ENCODE assay signal across 5 worm cellular contexts in genomic region chrII:9013341-9013740, ce11.
A peak's percentile ranks its signal among the peaks of the same experiment; 100 is the strongest.
TF ChIP-seq lines count a peak whose summit lies in the region.

No protein-coding gene starts in this region.

TF ChIP-seq in whole organism, L1 larva, 84 proteins besides CTCF, POLR2A, EP300 and RAD21 (continues in another document):
- no peak for TF ChIP-seq ama-1 (optimal IDR thresholded peaks at IDR 0.05; lab: Kevin White, UChicago)
- TF ChIP-seq ceh-90 (tag; optimal IDR thresholded peaks at IDR 0.05; lab: Kevin White, UChicago): no peak
- no peak for TF ChIP-seq ceh-8 (GFP tag; optimal IDR thresholded peaks at IDR 0.05; lab: Kevin White, UChicago)
- no peak for TF ChIP-seq zip-4 (GFP tag; optimal IDR thresholded peaks at IDR 0.05; lab: Kevin White, UChicago)
- TF ChIP-seq nhr-84 (tag; optimal IDR thresholded peaks at IDR 0.05; lab: Kevin White, UChicago): no peak
- no peak for TF ChIP-seq pqm-1 (tag; optimal IDR thresholded peaks at IDR 0.05; lab: Kevin White, UChicago)
- no peak for TF ChIP-seq nhr-11 (tag; optimal IDR thresholded peaks at IDR 0.05; lab: Kevin White, UChicago)
- no peak for TF ChIP-seq nhr-85 (tag; lab: Kevin White, UChicago)
- no peak for TF ChIP-seq C16A3.4 (tag; optimal IDR thresholded peaks at IDR 0.05; lab: Kevin White, UChicago)
- TF ChIP-seq aly-2 (tag; optimal IDR thresholded peaks at IDR 0.05; lab: Kevin White, UChicago): no peak
- no peak for TF ChIP-seq fos-1 (tag; optimal IDR thresholded peaks at IDR 0.05; lab: Kevin White, UChicago)
- no peak for TF ChIP-seq unc-86 (tag; optimal IDR thresholded peaks at IDR 0.05; lab: Kevin White, UChicago)
- peak in 1 of 2 experiments; percentile 75 for TF ChIP-seq mdl-1 (tag; optimal IDR thresholded peaks at IDR 0.05; lab: Kevin White, UChicago)
- TF ChIP-seq F16B12.6 (tag; optimal IDR thresholded peaks at IDR 0.05; lab: Kevin White, UChicago): no peak
- no peak for TF ChIP-seq nhr-237 (tag; optimal IDR thresholded peaks at IDR 0.05; lab: Kevin White, UChicago)
- TF ChIP-seq jun-1 (tag; optimal IDR thresholded peaks at IDR 0.05; lab: Kevin White, UChicago): no peak
- no peak for TF ChIP-seq efl-3 (GFP tag; optimal IDR thresholded peaks at IDR 0.05; lab: Kevin White, UChicago)
- no peak for TF ChIP-seq fkh-4 (tag; optimal IDR thresholded peaks at IDR 0.05; lab: Kevin White, UChicago; ENCODE audit: borderline replicate concordance)
- no peak for TF ChIP-seq snu-23 (GFP tag; optimal IDR thresholded peaks at IDR 0.05; lab: Kevin White, UChicago)

TF ChIP-seq in whole organism, L3 larva, 47 proteins besides CTCF, POLR2A, EP300 and RAD21:
- TF ChIP-seq nfya-1 (tag; optimal IDR thresholded peaks at IDR 0.05; lab: Kevin White, UChicago; ENCODE audit: insufficient read depth): peak; percentile 52
- TF ChIP-seq pha-4 (tag; optimal IDR thresholded peaks at IDR 0.05; lab: Kevin White, UChicago): peak; percentile 73
- no peak for TF ChIP-seq egl-5 (tag; optimal IDR thresholded peaks at IDR 0.05; lab: Kevin White, UChicago)

TF ChIP-seq in whole organism, early embryonic, 17 proteins besides CTCF, POLR2A, EP300 and RAD21:
- TF ChIP-seq tbx-11 (GFP tag; IDR thresholded peaks at IDR 0.05; lab: Robert Waterston, UW) (no peak), hnd-1 (tag; optimal IDR thresholded peaks at IDR 0.05; lab: Kevin White, UChicago) (no peak), hmg-4 (GFP tag; optimal IDR thresholded peaks at IDR 0.05; lab: Kevin White, UChicago) (peak; percentile 12), tbx-37 (GFP tag; conservative IDR thresholded peaks at IDR 0.05; lab: Robert Waterston, UW) (no peak)
TF ChIP-seq in whole organism, early embryonic: peak in this region for 1.

TF ChIP-seq in whole organism, midembryonic, 9 proteins besides CTCF, POLR2A, EP300 and RAD21:
- TF ChIP-seq T22C8.4 (GFP tag; IDR thresholded peaks at IDR 0.05; lab: Robert Waterston, UW) (no peak), ztf-23 (GFP tag; IDR thresholded peaks at IDR 0.05; lab: Robert Waterston, UW) (0 out of 2 replicates have a peak, but pooled peaks have one; percentile 34), med-1 (GFP tag; optimal IDR thresholded peaks at IDR 0.05; lab: Kevin White, UChicago; ENCODE audit: insufficient read depth) (no peak), tab-1 (GFP tag; IDR thresholded peaks at IDR 0.05; lab: Robert Waterston, UW) (no peak)

TF ChIP-seq in whole organism, young adult, 124 proteins besides CTCF, POLR2A, EP300 and RAD21:
- TF ChIP-seq nfya-2 (GFP tag; IDR thresholded peaks at IDR 0.05; lab: Robert Waterston, UW) (no peak), B0261.1 (tag; optimal IDR thresholded peaks at IDR 0.05; lab: Kevin White, UChicago) (no peak), ztf-6 (GFP tag; IDR thresholded peaks at IDR 0.05; lab: Robert Waterston, UW) (0 out of 2 replicates have a peak, but pooled peaks have one; percentile 4), ceh-27 (GFP tag; optimal IDR thresholded peaks at IDR 0.05; lab: Kevin White, UChicago) (peak; percentile 31), mes-4 (tag; optimal IDR thresholded peaks at IDR 0.05; lab: Kevin White, UChicago) (no peak), B0336.3 (GFP tag; IDR thresholded peaks at IDR 0.05; lab: Robert Waterston, UW) (no peak), K12H6.12 (tag; optimal IDR thresholded peaks at IDR 0.05; lab: Kevin White, UChicago) (peak; percentile 55), F49E8.2 (tag; optimal IDR thresholded peaks at IDR 0.05; lab: Kevin White, UChicago; ENCODE audit: insufficient read depth) (no peak), lsl-1 (GFP tag; optimal IDR thresholded peaks at IDR 0.05; lab: Kevin White, UChicago) (no peak), chd-7 (tag; optimal IDR thresholded peaks at IDR 0.05; lab: Kevin White, UChicago) (peak; percentile 36), mel-28 (tag; optimal IDR thresholded peaks at IDR 0.05; lab: Kevin White, UChicago; ENCODE audit: borderline replicate concordance) (no peak), ZK185.1 (tag; optimal IDR thresholded peaks at IDR 0.05; lab: Kevin White, UChicago; ENCODE audit: poor library complexity, severe bottlenecking) (no peak), F55B11.4 (tag; optimal IDR thresholded peaks at IDR 0.05; lab: Kevin White, UChicago; ENCODE audit: borderline replicate concordance, insufficient read depth) (no peak), sea-2 (GFP tag; IDR thresholded peaks at IDR 0.05; lab: Robert Waterston, UW) (no peak), hmg-1.2 (GFP tag; IDR thresholded peaks at IDR 0.05; lab: Robert Waterston, UW) (0 out of 2 replicates have a peak, but pooled peaks have one; percentile 19), F37B4.10 (GFP tag; IDR thresholded peaks at IDR 0.05; lab: Robert Waterston, UW) (no peak), rec-8 (tag; optimal IDR thresholded peaks at IDR 0.05; lab: Kevin White, UChicago) (no peak), ztf-18 (tag; optimal IDR thresholded peaks at IDR 0.05; lab: Kevin White, UChicago) (no peak), dox-1 (GFP tag; IDR thresholded peaks at IDR 0.05; lab: Robert Waterston, UW) (peak; percentile 41; the same call in 1 of the 2 replicates), ztf-26 (tag; optimal IDR thresholded peaks at IDR 0.05; lab: Kevin White, UChicago) (no peak), mcd-1 (GFP tag; IDR thresholded peaks at IDR 0.05; lab: Robert Waterston, UW) (0 out of 2 replicates have a peak, but pooled peaks have one; percentile 40), rpc-1 (optimal IDR thresholded peaks at IDR 0.05; lab: Kevin White, UChicago) (no peak), rpc-1 (tag; optimal IDR thresholded peaks at IDR 0.05; lab: Kevin White, UChicago) (no peak), gei-17 (GFP tag; optimal IDR thresholded peaks at IDR 0.05; lab: Kevin White, UChicago) (no peak), ztf-3 (GFP tag; optimal IDR thresholded peaks at IDR 0.05; lab: Kevin White, UChicago) (no peak), B0035.1 (tag; optimal IDR thresholded peaks at IDR 0.05; lab: Kevin White, UChicago) (no peak), F52B5.7 (tag; optimal IDR thresholded peaks at IDR 0.05; lab: Kevin White, UChicago) (no peak), lsy-27 (tag; optimal IDR thresholded peaks at IDR 0.05; lab: Kevin White, UChicago; ENCODE audit: borderline replicate concordance, insufficient read depth) (no peak), unc-62 (GFP tag; optimal IDR thresholded peaks at IDR 0.05; lab: Kevin White, UChicago) (no peak), zfh-2 (GFP tag; conservative IDR thresholded peaks at IDR 0.05; lab: Robert Waterston, UW) (peak; percentile 93), egrh-3 (GFP tag; IDR thresholded peaks at IDR 0.05; lab: Robert Waterston, UW) (peak; percentile 38; the same call in 1 of the 2 replicates), lin-54 (GFP tag; optimal IDR thresholded peaks at IDR 0.05; lab: Kevin White, UChicago) (no peak), C06A6.2 (GFP tag; conservative IDR thresholded peaks at IDR 0.05; lab: Robert Waterston, UW) (no peak), F10E7.11 (tag; optimal IDR thresholded peaks at IDR 0.05; lab: Kevin White, UChicago) (no peak), ztf-22 (GFP tag; optimal IDR thresholded peaks at IDR 0.05; lab: Kevin White, UChicago) (no peak), tbx-9 (tag; optimal IDR thresholded peaks at IDR 0.05; lab: Kevin White, UChicago; ENCODE audit: borderline replicate concordance) (no peak), ets-4 (GFP tag; optimal IDR thresholded peaks at IDR 0.05; lab: Kevin White, UChicago) (no peak), hsf-1 (GFP tag; IDR thresholded peaks at IDR 0.05; lab: Robert Waterston, UW) (no peak), lin-26 (GFP tag; IDR thresholded peaks at IDR 0.05; lab: Robert Waterston, UW) (no peak), dpl-1 (GFP tag; optimal IDR thresholded peaks at IDR 0.05; lab: Kevin White, UChicago) (no peak), attf-5 (GFP tag; optimal IDR thresholded peaks at IDR 0.05; lab: Kevin White, UChicago) (no peak), hlh-12 (tag; optimal IDR thresholded peaks at IDR 0.05; lab: Kevin White, UChicago) (no peak)
